Worm (Caenorhabditis elegans) whole organism, late embryonic: ENCODE measurements around the gene Y71H2AM.11.

ENCODE experiments used
- C08G9.2 ChIP-seq: sonication (generic microtip); optimal IDR thresholded peaks from 2 replicates; lab custom pipeline; 2016; ENCODE audit warnings: mild to moderate bottlenecking, missing genetic modification characterization, moderate library complexity, missing compliant biosample characterization
- K02D7.2 ChIP-seq: sonication (generic microtip); optimal IDR thresholded peaks from 2 replicates; lab custom pipeline; 2017; ENCODE audit warnings: mild to moderate bottlenecking, missing genetic modification characterization, missing compliant biosample characterization
- K09A11.1 ChIP-seq: sonication (generic microtip); optimal IDR thresholded peaks from 2 replicates; lab custom pipeline; 2017; ENCODE audit warnings: antibody characterized with exemption, mild to moderate bottlenecking, missing genetic modification characterization, missing compliant biosample characterization; ENCODE audit not compliant: insufficient read depth
- Y22D7AL.16 ChIP-seq: sonication (generic microtip); optimal IDR thresholded peaks from 2 replicates; lab custom pipeline; 2016; ENCODE audit warnings: missing genetic modification characterization, missing compliant biosample characterization
- ahr-1 ChIP-seq: sonication (generic microtip); optimal IDR thresholded peaks from 2 replicates; lab custom pipeline; 2016; ENCODE audit warnings: missing genetic modification characterization, missing compliant biosample characterization
- ama-1 ChIP-seq: fragments of 150-350 bp; optimal IDR thresholded peaks from 2 replicates; lab custom pipeline; 2014
- ceh-14 ChIP-seq: sonication (generic microtip); optimal IDR thresholded peaks from 2 replicates; lab custom pipeline; 2016; ENCODE audit warnings: missing genotype, missing genetic modification characterization, missing compliant biosample characterization
- ceh-18 ChIP-seq: sonication (generic microtip); optimal IDR thresholded peaks from 2 replicates; lab custom pipeline; 2016; ENCODE audit warnings: missing genetic modification characterization, missing compliant biosample characterization
- ceh-19 ChIP-seq: fragments of 200-800 bp; sonication (Bioruptor generic); optimal IDR thresholded peaks from 2 replicates; lab custom pipeline; 2018; ENCODE audit warnings: mild to moderate bottlenecking, missing genetic modification characterization, missing compliant biosample characterization
- ceh-24 ChIP-seq: sonication (generic microtip); optimal IDR thresholded peaks from 2 replicates; lab custom pipeline; 2016; ENCODE audit warnings: mild to moderate bottlenecking, missing genetic modification characterization, missing compliant biosample characterization
- ceh-48 ChIP-seq: sonication (generic microtip); optimal IDR thresholded peaks from 2 replicates; lab custom pipeline; 2016; ENCODE audit warnings: missing genetic modification characterization, inconsistent platforms, missing compliant biosample characterization
- che-1 ChIP-seq: sonication (generic microtip); optimal IDR thresholded peaks from 2 replicates; lab custom pipeline; 2016; ENCODE audit warnings: mild to moderate bottlenecking, missing genetic modification characterization, missing compliant biosample characterization
- dmd-4 ChIP-seq: sonication (generic microtip); optimal IDR thresholded peaks from 2 replicates; lab custom pipeline; 2016; ENCODE audit warnings: borderline replicate concordance, missing genetic modification characterization, missing compliant biosample characterization
- dve-1 ChIP-seq: sonication (generic microtip); optimal IDR thresholded peaks from 2 replicates; lab custom pipeline; 2017; ENCODE audit warnings: antibody characterized with exemption, mild to moderate bottlenecking, missing genetic modification characterization, missing compliant biosample characterization
- elt-2 ChIP-seq: sonication (generic microtip); optimal IDR thresholded peaks from 2 replicates; lab custom pipeline; 2016; ENCODE audit warnings: missing genetic modification reagents, missing genetic modification characterization, missing compliant biosample characterization
- elt-4 ChIP-seq: sonication (generic microtip); optimal IDR thresholded peaks from 2 replicates; lab custom pipeline; 2016; ENCODE audit warnings: missing genetic modification characterization, missing compliant biosample characterization
- ets-4 ChIP-seq: sonication (generic microtip); optimal IDR thresholded peaks from 2 replicates; lab custom pipeline; 2016; ENCODE audit warnings: missing genetic modification characterization, missing compliant biosample characterization
- eyg-1 ChIP-seq: sonication (generic microtip); optimal IDR thresholded peaks from 2 replicates; lab custom pipeline; 2016; ENCODE audit warnings: missing genotype, missing genetic modification characterization, missing compliant biosample characterization
- fax-1 ChIP-seq: sonication (generic microtip); optimal IDR thresholded peaks from 2 replicates; lab custom pipeline; 2016; ENCODE audit warnings: missing genotype, missing genetic modification characterization, missing compliant biosample characterization
- fkh-10 ChIP-seq: fragments of 150-350 bp; optimal IDR thresholded peaks from 2 replicates; lab custom pipeline; 2014; ENCODE audit warnings: missing biosample characterization, missing genetic modification reagents, missing genetic modification characterization
- fkh-6 ChIP-seq: sonication (generic microtip); optimal IDR thresholded peaks from 2 replicates; lab custom pipeline; 2016; ENCODE audit warnings: missing genetic modification characterization, missing compliant biosample characterization
- lin-11 ChIP-seq: fragments of 200-800 bp; sonication (Bioruptor generic); optimal IDR thresholded peaks from 2 replicates; lab custom pipeline; 2018; ENCODE audit warnings: mild to moderate bottlenecking, missing genetic modification characterization, missing compliant biosample characterization
- madf-2 ChIP-seq: sonication (generic microtip); optimal IDR thresholded peaks from 2 replicates; lab custom pipeline; 2017; ENCODE audit warnings: missing genetic modification characterization, missing compliant biosample characterization
- mec-3 ChIP-seq: sonication (generic microtip); optimal IDR thresholded peaks from 2 replicates; lab custom pipeline; 2016; ENCODE audit warnings: borderline replicate concordance, missing genetic modification characterization, missing compliant biosample characterization
- nhr-11 ChIP-seq: fragments of 150-350 bp; optimal IDR thresholded peaks from 2 replicates; lab custom pipeline; 2014; ENCODE audit warnings: missing biosample characterization, missing genetic modification characterization
- rnt-1 ChIP-seq: sonication (generic microtip); optimal IDR thresholded peaks from 2 replicates; lab custom pipeline; 2016; ENCODE audit warnings: missing genetic modification characterization, missing compliant biosample characterization
- sox-4 ChIP-seq: sonication (generic microtip); optimal IDR thresholded peaks from 2 replicates; lab custom pipeline; 2017; ENCODE audit warnings: mild to moderate bottlenecking, missing genetic modification characterization, inconsistent platforms, missing compliant biosample characterization
- tbx-2 ChIP-seq: sonication (generic microtip); optimal IDR thresholded peaks from 2 replicates; lab custom pipeline; 2016; ENCODE audit warnings: missing genetic modification characterization, missing compliant biosample characterization
- tbx-7 ChIP-seq: sonication (generic microtip); optimal IDR thresholded peaks from 2 replicates; lab custom pipeline; 2016; ENCODE audit warnings: missing genotype, missing genetic modification characterization, missing compliant biosample characterization
- unc-3 ChIP-seq, 2 experiments: fragments of 200-800 bp in 1 of 2; sonication (Bioruptor generic) in 1 of 2; sonication (generic microtip) in 1 of 2; conservative IDR thresholded peaks in 1 of 2; optimal IDR thresholded peaks in 1 of 2; 2 replicates each; pipeline versions ENCODE4 v1.3.6 to Lab custom; 2016 to 2022; ENCODE audit warnings: missing compliant biosample characterization in 2 of 2, missing genetic modification characterization in 2 of 2, missing genetic modification reagents in 1 of 2
- unc-42 ChIP-seq: sonication (generic microtip); optimal IDR thresholded peaks from 2 replicates; lab custom pipeline; 2016; ENCODE audit warnings: missing genotype, missing genetic modification characterization, missing compliant biosample characterization
- unc-86 ChIP-seq: sonication (generic microtip); optimal IDR thresholded peaks from 2 replicates; lab custom pipeline; 2016; ENCODE audit warnings: missing genetic modification characterization, missing compliant biosample characterization
- ztf-16 ChIP-seq: sonication (generic microtip); optimal IDR thresholded peaks from 2 replicates; lab custom pipeline; 2017; ENCODE audit warnings: missing genetic modification characterization, missing compliant biosample characterization

Gene Y71H2AM.11

ce11 chrIII:2698740-2699139, 26.2 kb downstream of the Y71H2AM.11 start, which contains the start of gene slc-30A9:
Gene slc-30A9, minus strand, starts transcription at chrIII:2698817.
- no peak for TF ChIP-seq sox-4 (tag; lab: Kevin White, UChicago)
- TF ChIP-seq K02D7.2 (tag; lab: Kevin White, UChicago) = no peak
- TF ChIP-seq unc-42 (tag; lab: Kevin White, UChicago) = peak; percentile 9
- TF ChIP-seq fax-1 (tag; lab: Kevin White, UChicago) = no peak

DNA sequence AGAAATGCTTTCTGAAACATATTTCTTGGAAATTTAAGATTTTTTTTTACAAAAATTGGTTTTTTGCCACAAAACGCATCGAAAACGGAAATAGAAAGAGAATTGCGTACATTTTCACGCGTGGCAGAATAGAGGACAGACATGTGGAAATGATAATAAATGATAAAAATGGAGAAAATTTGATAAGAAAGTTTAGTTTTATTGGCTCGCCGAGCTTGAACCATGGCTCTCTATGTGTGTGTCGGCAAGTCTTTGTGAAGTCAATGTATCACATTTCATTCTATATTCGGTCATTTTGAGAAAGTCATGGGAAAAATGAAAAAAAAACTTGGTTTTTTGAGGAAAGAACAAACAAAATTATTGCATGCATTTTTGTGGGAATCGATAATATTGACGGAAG, 37.5 kb downstream of the Y71H2AM.11 start:
- TF ChIP-seq elt-2 (tag; lab: Kevin White, UChicago) (peak; percentile 71), unc-42 (tag; lab: Kevin White, UChicago) (no peak)

DNA sequence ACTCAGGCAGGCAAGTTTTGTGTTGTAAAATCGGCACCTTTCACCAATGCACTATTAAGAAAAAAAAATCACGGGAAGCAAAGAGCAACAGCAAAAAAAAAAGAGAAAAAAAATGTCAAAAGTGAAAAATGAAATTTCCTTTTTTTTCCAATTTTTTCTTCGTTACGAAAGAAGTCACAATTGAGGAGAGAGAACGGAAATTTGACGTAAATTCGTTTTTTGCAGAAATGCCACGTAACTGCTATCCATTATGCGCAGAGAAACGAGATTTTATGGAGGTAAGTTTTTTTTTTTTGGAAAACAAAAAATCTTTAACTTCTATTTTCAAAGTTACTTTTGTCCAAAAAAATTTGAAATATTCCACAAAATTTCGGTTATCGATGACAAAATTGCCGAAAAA, 38.2 kb downstream of the Y71H2AM.11 start:
- TF ChIP-seq unc-42 (tag; lab: Kevin White, UChicago) = peak; percentile 79
- no peak for TF ChIP-seq ets-4

DNA sequence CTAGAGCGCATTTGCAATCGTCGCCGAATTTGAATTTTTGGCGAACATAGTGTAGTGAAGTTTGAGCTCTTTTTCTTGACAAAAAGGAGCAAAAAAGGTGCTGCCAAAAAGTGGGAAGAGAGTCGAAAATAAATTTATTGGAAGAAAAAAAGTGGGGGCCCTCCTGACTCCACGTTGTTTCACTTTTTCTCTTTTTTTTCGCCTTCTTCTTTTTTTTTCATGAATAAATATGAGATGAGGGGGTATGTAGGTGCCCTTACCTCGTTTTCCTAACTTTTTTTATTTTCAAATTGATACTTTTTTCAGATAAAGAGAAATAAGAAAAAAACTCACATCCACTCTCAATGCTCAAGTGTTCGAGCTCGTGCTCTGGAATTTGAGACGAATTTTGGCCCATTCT, 38.8 kb downstream of the Y71H2AM.11 start, which contains the start of the genes Y71H2AL.2, Y71H2AL.4 and pbo-1:
Gene Y71H2AL.2, plus strand, starts transcription at position 301 of the 400 bp plus-strand sequence.
Gene Y71H2AL.4, plus strand, starts transcription at position 345 of the 400 bp plus-strand sequence.
Gene pbo-1, minus strand, starts transcription at position 400 of the 400 bp plus-strand sequence.
- no peak for TF ChIP-seq Y22D7AL.16 (tag; lab: Kevin White, UChicago)
- TF ChIP-seq elt-4 (tag; lab: Kevin White, UChicago) = no peak
- no peak for TF ChIP-seq K09A11.1 (tag; lab: Kevin White, UChicago)
- no peak for TF ChIP-seq ceh-19
- TF ChIP-seq lin-11 = no peak
- no peak for TF ChIP-seq ceh-14 (tag; lab: Kevin White, UChicago)
- no peak for TF ChIP-seq dve-1 (tag; lab: Kevin White, UChicago)
- TF ChIP-seq unc-86 = no peak
- TF ChIP-seq ama-1 (lab: Kevin White, UChicago) = no peak

DNA sequence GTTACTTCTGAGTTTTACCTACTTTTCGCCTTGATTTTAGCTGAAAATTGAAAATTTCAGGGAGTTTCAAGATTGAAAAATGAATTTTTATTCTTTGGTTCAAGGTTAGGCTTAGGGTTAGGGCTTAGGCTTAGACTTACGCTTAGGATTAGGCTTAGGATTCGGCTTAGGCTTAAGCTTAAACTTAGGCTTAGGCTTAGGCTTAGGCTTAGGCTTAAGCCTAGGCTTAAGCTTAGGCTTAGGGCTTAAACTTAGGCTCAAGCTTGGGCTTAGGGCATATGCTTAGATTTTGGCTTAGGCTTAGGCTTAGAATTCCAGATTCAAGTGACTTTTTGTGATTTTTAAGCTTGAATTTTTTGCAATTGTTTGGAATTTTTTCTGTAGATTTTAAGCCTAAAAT, 41.5 kb downstream of the Y71H2AM.11 start:
- TF ChIP-seq C08G9.2 (tag; lab: Kevin White, UChicago) (no peak), lin-11 (no peak), dve-1 (tag; lab: Kevin White, UChicago) (peak; percentile 97)

ce11 chrIII:2681559-2681958, 43.3 kb downstream of the Y71H2AM.11 start:
- TF ChIP-seq fax-1 (tag; lab: Kevin White, UChicago) (no peak), mec-3 (tag; lab: Kevin White, UChicago) (no peak), unc-86 (no peak), K09A11.1 (tag; lab: Kevin White, UChicago) (no peak)

ce11 chrIII:2679362-2679761, 45.5 kb downstream of the Y71H2AM.11 start:
- TF ChIP-seq dve-1 (tag; lab: Kevin White, UChicago) = no peak
- TF ChIP-seq ztf-16 (tag; lab: Kevin White, UChicago) = no peak
- no peak for TF ChIP-seq K02D7.2 (tag; lab: Kevin White, UChicago)
- TF ChIP-seq fkh-6 (tag; lab: Kevin White, UChicago) = no peak
- TF ChIP-seq dmd-4 (tag; lab: Kevin White, UChicago) = no peak
- TF ChIP-seq ceh-24 = no peak
- TF ChIP-seq rnt-1 (tag; lab: Kevin White, UChicago) = no peak
- TF ChIP-seq tbx-7 (tag; lab: Kevin White, UChicago) = no peak

- TF ChIP-seq ceh-48 (tag; lab: Kevin White, UChicago) = no peak
- no peak for TF ChIP-seq ceh-18 (tag; lab: Kevin White, UChicago)
- TF ChIP-seq madf-2 (tag; lab: Kevin White, UChicago) = no peak
- TF ChIP-seq nhr-11 (tag; lab: Kevin White, UChicago) = no peak
- no peak for TF ChIP-seq eyg-1 (tag; lab: Kevin White, UChicago)
- no peak for TF ChIP-seq tbx-2 (tag; lab: Kevin White, UChicago)
- TF ChIP-seq dmd-4 (tag; lab: Kevin White, UChicago) = no peak
- TF ChIP-seq fkh-10 = no peak
- no peak for TF ChIP-seq ahr-1
- TF ChIP-seq elt-2 (tag; lab: Kevin White, UChicago) = no peak
- TF ChIP-seq unc-3 (GFP tag; conservative IDR thresholded peaks at IDR 0.05; lab: Robert Waterston, UW) = no peak
- no peak for TF ChIP-seq unc-3 (tag; optimal IDR thresholded peaks at IDR 0.05; lab: Kevin White, UChicago)
- TF ChIP-seq che-1 (tag; lab: Kevin White, UChicago) = no peak
- no peak for TF ChIP-seq ceh-14 (tag; lab: Kevin White, UChicago)
- no peak for TF ChIP-seq K02D7.2 (tag; lab: Kevin White, UChicago)
- no peak for TF ChIP-seq ets-4
- TF ChIP-seq ztf-16 (tag; lab: Kevin White, UChicago) = no peak
- TF ChIP-seq, all 69 proteins: peak for 0
Measured at ce11 chrIII:2678017-2678416, 46.9 kb downstream of the Y71H2AM.11 start.
